Fruit fly (Drosophila melanogaster) whole organism, embryonic: Measurements from ENCODE around the gene RASSF8.

Source experiments
- Adf1 ChIP-seq: fragments of 200-800 bp; sonication (Bioruptor generic); IDR thresholded peaks from 2 replicates; pipeline ENCODE4 v1.3.6; 2022; ENCODE audit warnings: missing biosample characterization, missing genetic modification characterization
- CG12942 ChIP-seq: fragments of 200-800 bp; sonication (Bioruptor generic); optimal IDR thresholded peaks from 3 replicates; lab custom pipeline; 2016; ENCODE audit warnings: missing biosample characterization, missing genetic modification characterization
- CG9727 ChIP-seq: fragments of 200-800 bp; sonication (Bioruptor generic); optimal IDR thresholded peaks from 3 replicates; lab custom pipeline; 2017; ENCODE audit warnings: missing biosample characterization, mild to moderate bottlenecking, missing genetic modification characterization
- D ChIP-seq, 2 experiments: fragments of 200-800 bp in 1 of 2; fragments of >200 bp in 1 of 2; sonication (Bioruptor generic) in 1 of 2; optimal IDR thresholded peaks; 2 replicates in 1 of 2; 3 replicates in 1 of 2; lab custom pipeline; 2017; ENCODE audit warnings: mild to moderate bottlenecking in 1 of 2, missing biosample characterization in 1 of 2, missing genetic modification characterization in 1 of 2, missing genetic modification reagents in 1 of 2
- cas ChIP-seq: fragments of 200-800 bp; sonication (Bioruptor generic); IDR thresholded peaks from 2 replicates; pipeline ENCODE4 v1.3.6; 2022; ENCODE audit warnings: missing biosample characterization, missing genetic modification characterization
- chinmo ChIP-seq: fragments of 200-800 bp; sonication (Bioruptor generic); IDR thresholded peaks from 4 replicates; pipeline ENCODE4 v1.3.6; 2022; ENCODE audit warnings: missing biosample characterization, missing genetic modification characterization; ENCODE audit not compliant: partially characterized antibody
- emc ChIP-seq: fragments of 200-800 bp; sonication (Bioruptor generic); optimal IDR thresholded peaks from 2 replicates; lab custom pipeline; 2016; ENCODE audit warnings: missing biosample characterization, missing genetic modification characterization
- ems ChIP-seq: fragments of 200-800 bp; sonication (Bioruptor generic); optimal IDR thresholded peaks from 3 replicates; lab custom pipeline; 2016; ENCODE audit warnings: missing biosample characterization, missing genetic modification characterization
- gcm2 ChIP-seq: fragments of 200-800 bp; sonication (Bioruptor generic); optimal IDR thresholded peaks from 2 replicates; lab custom pipeline; 2016; ENCODE audit warnings: missing biosample characterization, missing genetic modification characterization
- grau ChIP-seq: fragments of 200-800 bp; optimal IDR thresholded peaks from 3 replicates; lab custom pipeline; 2019; ENCODE audit warnings: missing biosample characterization, mild to moderate bottlenecking, missing genetic modification characterization, moderate library complexity
- sima ChIP-seq: fragments of 200-800 bp; sonication (Bioruptor generic); optimal IDR thresholded peaks from 2 replicates; lab custom pipeline; 2016; ENCODE audit warnings: missing biosample characterization, missing genetic modification characterization

DNA sequence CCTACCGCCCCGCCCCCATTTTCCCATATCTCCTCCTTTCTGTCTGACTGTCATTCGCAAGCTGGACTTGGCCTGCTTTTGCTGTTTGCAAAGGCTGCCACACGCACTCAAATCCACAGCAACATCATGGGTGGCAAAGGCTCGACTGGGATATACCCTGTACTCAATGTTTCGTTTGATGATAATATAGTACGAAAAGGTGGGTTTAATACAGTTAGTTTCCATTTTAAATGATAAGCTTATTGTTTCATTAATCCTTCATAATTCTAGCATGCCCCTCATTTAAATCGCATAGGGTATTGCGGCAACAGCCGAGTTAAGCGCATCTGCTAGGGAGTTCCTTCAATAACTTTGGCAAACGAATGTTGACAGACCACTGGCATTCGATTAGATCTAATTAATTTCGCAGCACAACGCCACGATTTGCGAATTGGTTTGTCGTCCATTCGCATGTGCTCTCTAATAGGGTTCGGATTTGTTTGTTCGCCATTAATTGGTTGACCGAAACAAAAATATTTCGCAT, 32.6 kb downstream of the RASSF8 start:
- TF ChIP-seq CG12942 (no peak), chinmo (GFP tag; lab: Robert Waterston, UW) (no peak), ems (GFP tag; lab: Kevin White, UChicago) (no peak), D (optimal IDR thresholded peaks at IDR 0.05; lab: Kevin White, UChicago) (no peak), D (GFP tag; optimal IDR thresholded peaks at IDR 0.05; lab: Kevin White, UChicago) (no peak), Adf1 (GFP tag; lab: Robert Waterston, UW) (no peak), emc (GFP tag; lab: Kevin White, UChicago) (no peak), cas (GFP tag; lab: Robert Waterston, UW) (no peak), gcm2 (GFP tag; lab: Kevin White, UChicago) (no peak), grau (tag; lab: Kevin White, UChicago) (no peak), CG9727 (no peak), sima (no peak)
